Worm (Caenorhabditis elegans) whole organism, late embryonic: Measurements from ENCODE around the gene dhs-18.
A peak's percentile ranks its signal among the peaks of the same experiment; 100 is the strongest.

Experiments
- C08G9.2 ChIP-seq: sonication (generic microtip); optimal IDR thresholded peaks from 2 replicates; lab custom pipeline; 2016; ENCODE audit warnings: mild to moderate bottlenecking, missing genetic modification characterization, moderate library complexity, missing compliant biosample characterization
- ceh-14 ChIP-seq: sonication (generic microtip); optimal IDR thresholded peaks from 2 replicates; lab custom pipeline; 2016; ENCODE audit warnings: missing genotype, missing genetic modification characterization, missing compliant biosample characterization
- ceh-22 ChIP-seq: sonication (generic microtip); optimal IDR thresholded peaks from 2 replicates; lab custom pipeline; 2017; ENCODE audit warnings: missing biosample characterization, missing genetic modification characterization
- ceh-24 ChIP-seq: sonication (generic microtip); optimal IDR thresholded peaks from 2 replicates; lab custom pipeline; 2016; ENCODE audit warnings: mild to moderate bottlenecking, missing genetic modification characterization, missing compliant biosample characterization
- ceh-30 ChIP-seq: fragments of 150-350 bp; optimal IDR thresholded peaks from 2 replicates; lab custom pipeline; 2014; ENCODE audit warnings: missing biosample characterization, missing genetic modification characterization
- ceh-31 ChIP-seq: sonication (generic microtip); optimal IDR thresholded peaks from 2 replicates; lab custom pipeline; 2016; ENCODE audit warnings: missing genetic modification characterization, missing compliant biosample characterization
- ceh-34 ChIP-seq: sonication (generic microtip); optimal IDR thresholded peaks from 2 replicates; lab custom pipeline; 2016; ENCODE audit warnings: mild to moderate bottlenecking, missing genetic modification characterization, missing compliant biosample characterization
- fax-1 ChIP-seq: sonication (generic microtip); optimal IDR thresholded peaks from 2 replicates; lab custom pipeline; 2016; ENCODE audit warnings: missing genotype, missing genetic modification characterization, missing compliant biosample characterization
- hlh-15 ChIP-seq: sonication (generic microtip); optimal IDR thresholded peaks from 2 replicates; lab custom pipeline; 2016; ENCODE audit warnings: missing genetic modification characterization, missing compliant biosample characterization
- lim-6 ChIP-seq: sonication (generic microtip); optimal IDR thresholded peaks from 2 replicates; lab custom pipeline; 2016; ENCODE audit warnings: missing genetic modification characterization, missing compliant biosample characterization
- madf-2 ChIP-seq: sonication (generic microtip); optimal IDR thresholded peaks from 2 replicates; lab custom pipeline; 2017; ENCODE audit warnings: missing genetic modification characterization, missing compliant biosample characterization
- nfya-1 ChIP-seq: sonication (generic microtip); optimal IDR thresholded peaks from 2 replicates; lab custom pipeline; 2017; ENCODE audit warnings: missing genetic modification characterization, mild to moderate bottlenecking, missing compliant biosample characterization, antibody characterized with exemption, moderate library complexity
- odd-2 ChIP-seq: sonication (generic microtip); optimal IDR thresholded peaks from 2 replicates; lab custom pipeline; 2017; ENCODE audit warnings: antibody characterized with exemption, mild to moderate bottlenecking, missing genetic modification characterization, missing compliant biosample characterization
- pag-3 ChIP-seq: sonication (generic microtip); optimal IDR thresholded peaks from 2 replicates; lab custom pipeline; 2016; ENCODE audit warnings: missing compliant biosample characterization, missing genetic modification characterization, borderline replicate concordance
- pat-9 ChIP-seq: fragments of 200-800 bp; sonication (Bioruptor generic); optimal IDR thresholded peaks from 2 replicates; lab custom pipeline; 2018; ENCODE audit warnings: mild to moderate bottlenecking, missing genetic modification characterization, moderate library complexity, missing compliant biosample characterization
- rnt-1 ChIP-seq: sonication (generic microtip); optimal IDR thresholded peaks from 2 replicates; lab custom pipeline; 2016; ENCODE audit warnings: missing genetic modification characterization, missing compliant biosample characterization
- ttx-3 ChIP-seq: sonication (generic microtip); optimal IDR thresholded peaks from 2 replicates; lab custom pipeline; 2016; ENCODE audit warnings: missing genetic modification reagents, missing genetic modification characterization, missing compliant biosample characterization
- unc-42 ChIP-seq: sonication (generic microtip); optimal IDR thresholded peaks from 2 replicates; lab custom pipeline; 2016; ENCODE audit warnings: missing genotype, missing genetic modification characterization, missing compliant biosample characterization

dhs-18 gene

DNA sequence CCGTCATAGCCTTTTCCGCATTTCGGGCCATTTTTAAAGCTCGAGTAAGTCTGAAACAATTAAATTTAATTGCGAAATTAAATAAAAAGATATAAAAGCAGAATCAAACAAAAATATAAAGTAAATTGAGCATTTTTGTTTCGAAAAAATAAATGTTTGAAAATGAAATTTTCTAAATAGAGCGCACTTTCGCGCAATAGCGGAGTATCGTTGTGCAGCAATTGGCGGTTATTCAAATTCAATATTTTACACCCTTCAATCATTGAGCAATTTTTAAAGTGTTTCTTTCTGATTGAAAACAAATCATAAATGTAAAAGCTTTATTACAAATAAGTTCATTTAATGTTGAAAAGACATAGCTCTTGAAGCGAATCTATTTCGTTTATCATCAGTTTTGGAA lies 46.0 kb downstream of the dhs-18 start, which contains the start of gene isy-1:
isy-1 (minus strand) TSS at position 50 of the 400 bp plus-strand sequence.
- TF ChIP-seq nfya-1 (tag; lab: Kevin White, UChicago), result peak; percentile 37
- no peak for TF ChIP-seq fax-1 (tag; lab: Kevin White, UChicago)
- TF ChIP-seq unc-42 (tag; lab: Kevin White, UChicago), result peak; percentile 92
- TF ChIP-seq ceh-30 (tag; lab: Kevin White, UChicago), result no peak
- peak; percentile 47 for TF ChIP-seq ceh-31
- TF ChIP-seq C08G9.2, result no peak
- TF ChIP-seq ceh-24, result no peak

DNA sequence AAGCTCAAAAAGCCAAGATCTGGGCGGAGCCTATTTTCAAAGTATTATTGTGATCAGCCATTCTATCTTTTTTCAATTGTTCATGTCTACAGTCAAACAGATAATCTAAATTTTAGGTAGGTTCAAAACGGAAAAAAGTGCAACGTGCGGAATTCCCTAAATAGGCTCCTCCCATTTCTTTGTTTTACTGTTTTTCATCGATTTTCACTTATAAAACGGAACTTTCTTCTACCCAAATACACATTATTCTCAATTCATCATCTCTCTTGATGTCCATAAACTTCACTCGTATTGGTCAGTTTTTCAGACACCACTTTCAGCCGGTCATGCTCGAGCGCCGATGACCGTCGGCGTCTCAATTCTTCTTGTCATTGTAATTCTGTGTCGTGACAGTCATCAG lies 47.8 kb downstream of the dhs-18 start, which contains the start of gene F53B7.7:
F53B7.7 (plus strand) TSS at position 301 of the 400 bp plus-strand sequence.
- TF ChIP-seq unc-42 (tag; lab: Kevin White, UChicago) (no peak), ceh-14 (tag; lab: Kevin White, UChicago) (no peak), pat-9 (tag; lab: Kevin White, UChicago) (no peak), madf-2 (tag; lab: Kevin White, UChicago) (no peak), rnt-1 (tag; lab: Kevin White, UChicago) (no peak), hlh-15 (no peak), odd-2 (tag; lab: Kevin White, UChicago) (no peak), ceh-34 (tag; lab: Kevin White, UChicago) (no peak), ceh-24 (no peak), ttx-3 (tag; lab: Kevin White, UChicago) (no peak), fax-1 (tag; lab: Kevin White, UChicago) (no peak), ceh-22 (tag; lab: Kevin White, UChicago) (no peak), lim-6 (tag; lab: Kevin White, UChicago) (no peak), pag-3 (tag; lab: Kevin White, UChicago) (no peak), ceh-31 (no peak)
